Fruit fly (Drosophila melanogaster): ENCODE measurements around the gene CG11638.

The CG11638 gene

DNA sequence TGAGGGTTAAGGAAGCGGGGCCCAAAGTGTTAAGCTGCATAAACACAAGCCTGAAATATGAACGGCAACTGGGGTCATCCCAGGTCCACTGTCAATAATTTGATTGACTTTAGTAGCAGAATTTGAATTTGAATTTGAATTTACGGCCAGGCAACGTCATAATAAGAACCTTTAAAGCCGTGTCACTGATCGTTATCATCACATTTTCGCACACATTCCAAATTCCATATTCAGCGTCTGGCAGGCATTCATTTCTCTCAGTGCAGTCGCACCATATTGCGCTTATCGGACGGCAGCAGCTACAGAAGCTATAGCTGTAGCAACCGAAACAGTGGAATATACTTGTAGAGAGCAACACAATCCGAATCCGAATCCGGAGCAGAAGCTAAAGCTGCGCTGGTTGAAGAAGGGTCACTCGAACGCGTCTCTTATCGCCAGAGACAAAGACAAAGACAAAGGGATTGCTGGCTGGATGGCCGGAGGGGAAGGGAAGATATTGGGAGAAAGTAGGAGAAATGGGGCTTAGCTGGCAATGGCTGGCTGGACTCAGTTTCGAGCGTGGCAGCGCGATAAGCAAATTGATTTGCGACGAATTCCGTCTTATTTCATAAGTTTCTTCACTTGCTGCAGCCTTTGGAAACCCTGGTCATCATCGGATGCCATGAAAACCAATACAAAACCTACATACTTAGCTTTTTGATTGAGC lies 26.3 kb upstream of the CG11638 start (continued):
- TF ChIP-seq Dek (tag; optimal IDR thresholded peaks at IDR 0.05) = no peak
- TF ChIP-seq Fer2 (tag; optimal IDR thresholded peaks at IDR 0.05) = no peak
- no peak for TF ChIP-seq Dip2 (GFP tag; IDR thresholded peaks at IDR 0.05)
- peak; percentile 45 for TF ChIP-seq CG30431 (GFP tag; optimal IDR thresholded peaks at IDR 0.05)
- TF ChIP-seq cg (GFP tag; optimal IDR thresholded peaks at IDR 0.05) = no peak
- peak; percentile 2 for TF ChIP-seq Meics (GFP tag; optimal IDR thresholded peaks at IDR 0.05)
- no peak for TF ChIP-seq yki (optimal IDR thresholded peaks at IDR 0.05)
- peak; percentile 33 for TF ChIP-seq Asciz (GFP tag; optimal IDR thresholded peaks at IDR 0.05)
- no peak for TF ChIP-seq CG1647 (GFP tag; optimal IDR thresholded peaks at IDR 0.05)
- no peak for TF ChIP-seq Doc3 (GFP tag; IDR thresholded peaks at IDR 0.05; ENCODE audit: partially characterized antibody)
- no peak for TF ChIP-seq crol (GFP tag; IDR thresholded peaks at IDR 0.05)
- TF ChIP-seq pb (GFP tag; optimal IDR thresholded peaks at IDR 0.05) = no peak
- no peak for TF ChIP-seq knrl (GFP tag; IDR thresholded peaks at IDR 0.05; ENCODE audit: partially characterized antibody)
- TF ChIP-seq salm (tag; optimal IDR thresholded peaks at IDR 0.05) = no peak
- no peak for TF ChIP-seq wek (GFP tag; optimal IDR thresholded peaks at IDR 0.05)
- TF ChIP-seq bowl (GFP tag; IDR thresholded peaks at IDR 0.05) = no peak
- peak; percentile 2 for TF ChIP-seq CG33557 (GFP tag; optimal IDR thresholded peaks at IDR 0.05)
- TF ChIP-seq sc (optimal IDR thresholded peaks at IDR 0.05) = no peak
- TF ChIP-seq sc (GFP tag; optimal IDR thresholded peaks at IDR 0.05) = no peak
- TF ChIP-seq D19A (tag; optimal IDR thresholded peaks at IDR 0.05) = peak; percentile 31
- TF ChIP-seq z (GFP tag; IDR thresholded peaks at IDR 0.05) = no peak
- peak; percentile 11 for TF ChIP-seq Dad (GFP tag; optimal IDR thresholded peaks at IDR 0.05)
- TF ChIP-seq fd64A (GFP tag; optimal IDR thresholded peaks at IDR 0.05) = no peak
- peak; percentile 34 for TF ChIP-seq Abd-B (GFP tag; optimal IDR thresholded peaks at IDR 0.05)
- TF ChIP-seq hbn (GFP tag; IDR thresholded peaks at IDR 0.05; ENCODE audit: partially characterized antibody) = no peak
- TF ChIP-seq CG4328 (GFP tag; optimal IDR thresholded peaks at IDR 0.05) = no peak
- TF ChIP-seq Nf-YC (tag; optimal IDR thresholded peaks at IDR 0.05) = no peak
- TF ChIP-seq Dp (GFP tag; optimal IDR thresholded peaks at IDR 0.05) = no peak
- no peak for TF ChIP-seq CG2889 (GFP tag; IDR thresholded peaks at IDR 0.05)
- TF ChIP-seq CG8359 (GFP tag; optimal IDR thresholded peaks at IDR 0.05; ENCODE audit: borderline replicate concordance) = peak; percentile 26
- no peak for TF ChIP-seq kni (GFP tag; optimal IDR thresholded peaks at IDR 0.05)
- TF ChIP-seq CG10274 (GFP tag; optimal IDR thresholded peaks at IDR 0.05) = no peak
- peak; percentile 21 for TF ChIP-seq CG5245 (GFP tag; optimal IDR thresholded peaks at IDR 0.05)
- peak; percentile 56 for TF ChIP-seq CG4424 (GFP tag; optimal IDR thresholded peaks at IDR 0.05)
- peak; percentile 18 for TF ChIP-seq CG8089 (GFP tag; optimal IDR thresholded peaks at IDR 0.05)
- TF ChIP-seq Side (GFP tag; optimal IDR thresholded peaks at IDR 0.05) = peak; percentile 31
- TF ChIP-seq tll (GFP tag; optimal IDR thresholded peaks at IDR 0.05) = no peak
- peak; percentile 43 for TF ChIP-seq HHEX (GFP tag; optimal IDR thresholded peaks at IDR 0.05)
- peak; percentile 45; the same call in 1 of the 3 replicates for TF ChIP-seq Optix (GFP tag; IDR thresholded peaks at IDR 0.05)
- no peak for TF ChIP-seq CG10654 (GFP tag; optimal IDR thresholded peaks at IDR 0.05)
- 0 out of 3 replicates have a peak, but pooled peaks have one; percentile 36 for TF ChIP-seq tgo (GFP tag; IDR thresholded peaks at IDR 0.05)
- no peak for TF ChIP-seq ash1 (GFP tag; optimal IDR thresholded peaks at IDR 0.05)
- TF ChIP-seq CG4282 (GFP tag; optimal IDR thresholded peaks at IDR 0.05) = no peak
- peak; percentile 34 for TF ChIP-seq CG13424 (tag; optimal IDR thresholded peaks at IDR 0.05)
- TF ChIP-seq Sry-β (GFP tag; optimal IDR thresholded peaks at IDR 0.05) = no peak
- TF ChIP-seq NC2α (GFP tag; optimal IDR thresholded peaks at IDR 0.05) = no peak
- TF ChIP-seq zen (tag; optimal IDR thresholded peaks at IDR 0.05) = peak; percentile 48
- no peak for TF ChIP-seq Adf1 (GFP tag; IDR thresholded peaks at IDR 0.05)
- TF ChIP-seq Mes4 (GFP tag; optimal IDR thresholded peaks at IDR 0.05) = no peak
- peak; percentile 54 for TF ChIP-seq CG2678 (tag; optimal IDR thresholded peaks at IDR 0.05)
